Worm (Caenorhabditis elegans) whole organism, midembryonic: ENCODE measurements around the gene str-139.

ENCODE experiments used
- cog-1 ChIP-seq: sonication (generic microtip); optimal IDR thresholded peaks from 2 replicates; lab custom pipeline; 2016; ENCODE audit warnings: missing genetic modification characterization, missing compliant biosample characterization
- flt-1 ChIP-seq: fragments of 200-800 bp; sonication (Bioruptor generic); IDR thresholded peaks from 2 replicates; pipeline ENCODE4 v1.3.6; 2022; ENCODE audit warnings: missing genetic modification characterization, missing compliant biosample characterization
- klf-2 ChIP-seq: fragments of 200-800 bp; sonication (Bioruptor generic); conservative IDR thresholded peaks from 2 replicates; pipeline ENCODE4 v1.3.6; 2022; ENCODE audit warnings: missing genetic modification reagents, missing genetic modification characterization, missing compliant biosample characterization
- ref-1 ChIP-seq: fragments of 200-800 bp; sonication (Bioruptor generic); conservative IDR thresholded peaks from 2 replicates; pipeline ENCODE4 v1.3.6; 2022; ENCODE audit warnings: missing genetic modification reagents, missing genetic modification characterization, missing compliant biosample characterization
- tab-1 ChIP-seq: fragments of 200-800 bp; sonication (Bioruptor generic); IDR thresholded peaks from 2 replicates; pipeline ENCODE4 v1.3.6; 2022; ENCODE audit warnings: missing genetic modification characterization, missing compliant biosample characterization
- ztf-23 ChIP-seq: fragments of 200-800 bp; sonication (Bioruptor generic); IDR thresholded peaks from 2 replicates; pipeline ENCODE4 v1.3.6; 2022; ENCODE audit warnings: missing genetic modification reagents, missing genetic modification characterization, missing compliant biosample characterization

ce11 chrV:8051851-8052250 is 10.1 kb downstream of the str-139 start, which contains the start of gene sth-1:
- TF ChIP-seq ztf-23 (no peak), flt-1 (GFP tag; lab: Robert Waterston, UW) (no peak), klf-2 (GFP tag; lab: Robert Waterston, UW) (no peak), ref-1 (no peak), cog-1 (no peak), tab-1 (GFP tag; lab: Robert Waterston, UW) (no peak)
